Fruit fly (Drosophila melanogaster) whole organism, embryonic: ENCODE results near the gene gish.
A peak's percentile ranks its signal among the peaks of the same experiment; 100 is the strongest.

ENCODE experiments used
- Blimp-1 ChIP-seq: fragments of 200-800 bp; sonication (Bioruptor generic); optimal IDR thresholded peaks from 3 replicates; lab custom pipeline; 2018; ENCODE audit warnings: missing biosample characterization, missing genetic modification characterization, mild to moderate bottlenecking, moderate library complexity, missing genetic modification reagents
- CG10147 ChIP-seq: fragments of 200-800 bp; sonication (Bioruptor generic); optimal IDR thresholded peaks from 2 replicates; lab custom pipeline; 2019; ENCODE audit warnings: missing biosample characterization, mild to moderate bottlenecking, missing genetic modification characterization, moderate library complexity
- CG12219 ChIP-seq: fragments of 200-800 bp; sonication (Bioruptor generic); optimal IDR thresholded peaks from 3 replicates; lab custom pipeline; 2018; ENCODE audit warnings: missing biosample characterization, mild to moderate bottlenecking, missing genetic modification characterization
- CG1233 ChIP-seq: fragments of 200-800 bp; sonication (Bioruptor generic); optimal IDR thresholded peaks from 4 replicates; lab custom pipeline; 2018; ENCODE audit warnings: missing biosample characterization, mild to moderate bottlenecking, missing genetic modification characterization
- CG13296 ChIP-seq: fragments of 200-800 bp; sonication (Bioruptor generic); optimal IDR thresholded peaks from 3 replicates; lab custom pipeline; 2018; ENCODE audit warnings: missing biosample characterization, mild to moderate bottlenecking, missing genetic modification characterization
- CG16815 ChIP-seq: fragments of 200-800 bp; sonication (Bioruptor generic); optimal IDR thresholded peaks from 3 replicates; lab custom pipeline; 2017; ENCODE audit warnings: missing biosample characterization, mild to moderate bottlenecking, missing genetic modification characterization
- CG18011 ChIP-seq: fragments of 200-800 bp; sonication (Bioruptor generic); optimal IDR thresholded peaks from 2 replicates; lab custom pipeline; 2017; ENCODE audit warnings: missing biosample characterization, missing genetic modification characterization, mild to moderate bottlenecking, moderate library complexity, missing genotype
- CG2120 ChIP-seq: fragments of 200-800 bp; sonication (Bioruptor generic); optimal IDR thresholded peaks from 3 replicates; lab custom pipeline; 2016; ENCODE audit warnings: missing biosample characterization, missing genetic modification characterization
- CG2678 ChIP-seq: fragments of 200-800 bp; sonication (Bioruptor generic); optimal IDR thresholded peaks from 3 replicates; lab custom pipeline; 2019; ENCODE audit warnings: missing biosample characterization, mild to moderate bottlenecking, missing genetic modification characterization, moderate library complexity
- CG3065 ChIP-seq: fragments of 200-800 bp; sonication (Bioruptor generic); optimal IDR thresholded peaks from 2 replicates; lab custom pipeline; 2016; ENCODE audit warnings: missing biosample characterization, missing genetic modification characterization
- CG3281 ChIP-seq: fragments of 200-800 bp; sonication (Bioruptor generic); optimal IDR thresholded peaks from 3 replicates; lab custom pipeline; 2017; ENCODE audit warnings: missing biosample characterization, mild to moderate bottlenecking, missing genetic modification characterization
- CG33557 ChIP-seq: fragments of 200-800 bp; sonication (Bioruptor generic); optimal IDR thresholded peaks from 2 replicates; lab custom pipeline; 2019; ENCODE audit warnings: missing biosample characterization, mild to moderate bottlenecking, missing genetic modification characterization, moderate library complexity
- CG34376 ChIP-seq: fragments of 200-800 bp; sonication (Bioruptor generic); optimal IDR thresholded peaks from 2 replicates; lab custom pipeline; 2018; ENCODE audit warnings: missing biosample characterization, mild to moderate bottlenecking, missing genetic modification characterization
- CG3847 ChIP-seq: fragments of 200-800 bp; sonication (Bioruptor generic); IDR thresholded peaks from 2 replicates; pipeline ENCODE4 v1.3.6; 2022; ENCODE audit warnings: missing biosample characterization, missing genetic modification characterization
- CG4282 ChIP-seq: fragments of 200-800 bp; sonication (Bioruptor generic); optimal IDR thresholded peaks from 2 replicates; lab custom pipeline; 2016; ENCODE audit warnings: missing biosample characterization, missing genetic modification characterization
- CG7987 ChIP-seq: fragments of 200-800 bp; sonication (Bioruptor generic); optimal IDR thresholded peaks from 2 replicates; lab custom pipeline; 2018; ENCODE audit warnings: missing biosample characterization, mild to moderate bottlenecking, missing genetic modification characterization, moderate library complexity
- CG8944 ChIP-seq: fragments of 200-800 bp; sonication (Bioruptor generic); optimal IDR thresholded peaks from 3 replicates; lab custom pipeline; 2016; ENCODE audit warnings: missing biosample characterization, missing genetic modification characterization
- CG9727 ChIP-seq: fragments of 200-800 bp; sonication (Bioruptor generic); optimal IDR thresholded peaks from 3 replicates; lab custom pipeline; 2017; ENCODE audit warnings: missing biosample characterization, mild to moderate bottlenecking, missing genetic modification characterization
- CTCF ChIP-seq: fragments of 200-800 bp; sonication (Bioruptor generic); optimal IDR thresholded peaks from 2 replicates; lab custom pipeline; 2017; ENCODE audit warnings: missing biosample characterization, mild to moderate bottlenecking, missing genetic modification characterization, moderate library complexity
- Dip2 ChIP-seq: fragments of 200-800 bp; sonication (Bioruptor generic); IDR thresholded peaks from 2 replicates; pipeline ENCODE4 v1.3.6; 2022; ENCODE audit warnings: missing biosample characterization, missing genetic modification characterization
- Dll ChIP-seq: fragments of 200-800 bp; sonication (Bioruptor generic); IDR thresholded peaks from 4 replicates; pipeline ENCODE4 v1.3.6; 2022; ENCODE audit warnings: missing biosample characterization, missing genetic modification characterization; ENCODE audit not compliant: partially characterized antibody
- ERR ChIP-seq: fragments of 200-800 bp; sonication (Bioruptor generic); optimal IDR thresholded peaks from 2 replicates; lab custom pipeline; 2016; ENCODE audit warnings: missing biosample characterization, missing genetic modification characterization
- HmgZ ChIP-seq: fragments of 200-800 bp; sonication (Bioruptor generic); optimal IDR thresholded peaks from 2 replicates; lab custom pipeline; 2018; ENCODE audit warnings: missing biosample characterization, mild to moderate bottlenecking, missing genetic modification characterization
- Hmr ChIP-seq: fragments of 200-800 bp; sonication (Bioruptor generic); optimal IDR thresholded peaks from 3 replicates; lab custom pipeline; 2017; ENCODE audit warnings: mild to moderate bottlenecking, missing biosample characterization, missing genetic modification reagents, missing genetic modification characterization
- Hr78 ChIP-seq, 2 experiments: fragments of 200-800 bp in 1 of 2; fragments of >200 bp in 1 of 2; sonication (Bioruptor generic) in 1 of 2; optimal IDR thresholded peaks; 2 replicates each; lab custom pipeline; 2017 to 2019; ENCODE audit warnings: missing biosample characterization in 2 of 2, missing genetic modification characterization in 2 of 2, mild to moderate bottlenecking in 1 of 2, moderate library complexity in 1 of 2
- Oaz ChIP-seq: fragments of 200-800 bp; sonication (Bioruptor generic); IDR thresholded peaks from 2 replicates; pipeline ENCODE4 v1.3.6; 2022; ENCODE audit warnings: missing biosample characterization, missing genetic modification characterization
- Pdp1 ChIP-seq, 2 experiments: fragments of 200-800 bp; sonication (Bioruptor generic); optimal IDR thresholded peaks; 3 replicates each; lab custom pipeline; 2016; ENCODE audit warnings: missing biosample characterization in 2 of 2, missing genetic modification characterization in 2 of 2, mild to moderate bottlenecking in 1 of 2, moderate library complexity in 1 of 2
- Ssrp ChIP-seq: fragments of 200-800 bp; sonication (Bioruptor generic); optimal IDR thresholded peaks from 2 replicates; lab custom pipeline; 2018; ENCODE audit warnings: missing biosample characterization, mild to moderate bottlenecking, missing genetic modification characterization, moderate library complexity
- az2 ChIP-seq: fragments of 200-800 bp; sonication (Bioruptor generic); optimal IDR thresholded peaks from 3 replicates; lab custom pipeline; 2016; ENCODE audit warnings: missing biosample characterization, missing genetic modification characterization
- btn ChIP-seq: fragments of 200-800 bp; sonication (Bioruptor generic); optimal IDR thresholded peaks from 2 replicates; lab custom pipeline; 2016; ENCODE audit warnings: missing biosample characterization, missing genetic modification characterization
- caup ChIP-seq: fragments of 200-800 bp; sonication (Bioruptor generic); optimal IDR thresholded peaks from 3 replicates; lab custom pipeline; 2017; ENCODE audit warnings: missing biosample characterization, mild to moderate bottlenecking, missing genetic modification characterization, moderate library complexity; ENCODE audit not compliant: severe bottlenecking
- dpn ChIP-seq, 2 experiments: fragments of 200-800 bp; sonication (Bioruptor generic); optimal IDR thresholded peaks; 3 replicates each; lab custom pipeline; 2016; ENCODE audit warnings: missing biosample characterization in 2 of 2, missing genetic modification characterization in 2 of 2
- gt ChIP-seq: fragments of 200-800 bp; sonication (Bioruptor generic); IDR thresholded peaks from 2 replicates; pipeline ENCODE4 v1.3.6; 2022; ENCODE audit warnings: missing biosample characterization, missing genetic modification characterization
- knrl ChIP-seq: fragments of 200-800 bp; sonication (Bioruptor generic); IDR thresholded peaks from 3 replicates; pipeline ENCODE4 v1.3.6; 2022; ENCODE audit warnings: missing biosample characterization, missing genetic modification characterization; ENCODE audit not compliant: partially characterized antibody
- lmd ChIP-seq: fragments of 200-800 bp; sonication (Bioruptor generic); IDR thresholded peaks from 2 replicates; pipeline ENCODE4 v1.3.6; 2022; ENCODE audit warnings: missing biosample characterization, missing genetic modification characterization
- mirr ChIP-seq: fragments of 200-800 bp; sonication (Bioruptor generic); optimal IDR thresholded peaks from 3 replicates; lab custom pipeline; 2018; ENCODE audit warnings: missing biosample characterization, mild to moderate bottlenecking, missing genetic modification characterization
- nau ChIP-seq: fragments of 200-800 bp; sonication (Bioruptor generic); optimal IDR thresholded peaks from 3 replicates; lab custom pipeline; 2017; ENCODE audit warnings: missing biosample characterization, mild to moderate bottlenecking, missing genetic modification characterization, missing genetic modification reagents
- onecut ChIP-seq: fragments of 200-800 bp; sonication (Bioruptor generic); IDR thresholded peaks from 2 replicates; pipeline ENCODE4 v1.3.6; 2022; ENCODE audit warnings: missing biosample characterization, missing genetic modification characterization
- pfk ChIP-seq: fragments of 200-800 bp; sonication (Bioruptor generic); optimal IDR thresholded peaks from 2 replicates; lab custom pipeline; 2018; ENCODE audit warnings: missing biosample characterization, mild to moderate bottlenecking, missing genetic modification characterization, moderate library complexity
- pros ChIP-seq: fragments of 200-800 bp; sonication (Bioruptor generic); optimal IDR thresholded peaks from 3 replicates; lab custom pipeline; 2019; ENCODE audit warnings: missing biosample characterization, mild to moderate bottlenecking, missing genetic modification characterization, moderate library complexity
- sens-2 ChIP-seq: fragments of 200-800 bp; sonication (Bioruptor generic); IDR thresholded peaks from 2 replicates; pipeline ENCODE4 v1.3.6; 2022; ENCODE audit warnings: missing biosample characterization, missing genetic modification characterization
- sqz ChIP-seq: fragments of 200-800 bp; sonication (Bioruptor generic); optimal IDR thresholded peaks from 3 replicates; lab custom pipeline; 2018; ENCODE audit warnings: missing biosample characterization, mild to moderate bottlenecking, missing genetic modification characterization
- sr ChIP-seq: fragments of 200-800 bp; sonication (Bioruptor generic); IDR thresholded peaks from 3 replicates; pipeline ENCODE4 v1.3.6; 2022; ENCODE audit warnings: missing biosample characterization, missing genetic modification characterization
- vnd ChIP-seq: fragments of 200-800 bp; sonication (Bioruptor generic); IDR thresholded peaks from 3 replicates; pipeline ENCODE4 v1.3.6; 2022; ENCODE audit warnings: missing biosample characterization, missing genetic modification characterization; ENCODE audit not compliant: partially characterized antibody
- wdn ChIP-seq: fragments of 200-800 bp; sonication (Bioruptor generic); IDR thresholded peaks from 2 replicates; pipeline ENCODE4 v1.3.6; 2022; ENCODE audit warnings: missing biosample characterization, missing genetic modification characterization

gish gene

dm6 chr3R:16230080-16230670 is 42.1 kb upstream of the gish start (continued):
- TF ChIP-seq Hr78 (GFP tag; optimal IDR thresholded peaks at IDR 0.05; lab: Kevin White, UChicago) (peak in 1 of 2 experiments; percentile 29), HmgZ (tag; lab: Kevin White, UChicago) (peak; percentile 36), dpn (GFP tag; optimal IDR thresholded peaks at IDR 0.05; lab: Kevin White, UChicago) (no peak), Hmr (GFP tag; lab: Kevin White, UChicago) (peak; percentile 50), nau (GFP tag; lab: Kevin White, UChicago) (peak; percentile 31), caup (GFP tag; lab: Kevin White, UChicago) (peak; percentile 22), sens-2 (GFP tag; lab: Robert Waterston, UW) (no peak), CG10147 (GFP tag; lab: Kevin White, UChicago) (peak; percentile 3), mirr (peak; percentile 57), CG2120 (GFP tag; lab: Kevin White, UChicago) (peak; percentile 4), CG7987 (GFP tag; lab: Kevin White, UChicago) (peak; percentile 57), CG3281 (GFP tag; lab: Kevin White, UChicago) (peak; percentile 0), Blimp-1 (GFP tag; lab: Kevin White, UChicago) (peak; percentile 85), CG13296 (GFP tag; lab: Kevin White, UChicago) (peak; percentile 37), CG1233 (GFP tag; lab: Kevin White, UChicago) (peak; percentile 6), sqz (GFP tag; lab: Kevin White, UChicago) (peak; percentile 46), CG34376 (GFP tag; lab: Kevin White, UChicago) (peak; percentile 79)

- TF ChIP-seq CG12219 (peak; percentile 56), wdn (GFP tag; lab: Robert Waterston, UW) (no peak), CG8944 (GFP tag; lab: Kevin White, UChicago) (peak; percentile 32), gt (GFP tag; lab: Robert Waterston, UW) (no peak), CG2678 (tag; lab: Kevin White, UChicago) (peak; percentile 86), Dip2 (GFP tag; lab: Robert Waterston, UW) (no peak), sr (GFP tag; lab: Robert Waterston, UW) (no peak), CG3847 (no peak), btn (GFP tag; lab: Kevin White, UChicago) (peak; percentile 61), CG9727 (GFP tag; lab: Kevin White, UChicago) (peak; percentile 80), CG13296 (GFP tag; lab: Kevin White, UChicago) (peak; percentile 69), lmd (GFP tag; lab: Robert Waterston, UW) (no peak), Ssrp (tag; lab: Kevin White, UChicago) (peak; percentile 76), pros (GFP tag; lab: Kevin White, UChicago) (peak; percentile 71), CG4282 (GFP tag; lab: Kevin White, UChicago) (no peak), CTCF (GFP tag; lab: Kevin White, UChicago) (peak; percentile 40), knrl (GFP tag; lab: Robert Waterston, UW) (no peak), Dll (GFP tag; lab: Robert Waterston, UW) (no peak), onecut (GFP tag; lab: Robert Waterston, UW) (0 out of 2 replicates have a peak, but pooled peaks have one; percentile 17), pfk (GFP tag; lab: Kevin White, UChicago) (no peak), Oaz (no peak), CG1233 (GFP tag; lab: Kevin White, UChicago) (peak; percentile 69), CG16815 (GFP tag; lab: Kevin White, UChicago) (peak; percentile 75), CG18011 (GFP tag; lab: Kevin White, UChicago) (peak; percentile 55), CG3065 (no peak), CG33557 (GFP tag; lab: Kevin White, UChicago) (peak; percentile 48), vnd (GFP tag; lab: Robert Waterston, UW) (no peak), ERR (GFP tag; lab: Kevin White, UChicago) (peak; percentile 61), az2 (GFP tag; lab: Kevin White, UChicago) (peak; percentile 60), Pdp1 (GFP tag; optimal IDR thresholded peaks at IDR 0.05; lab: Kevin White, UChicago) (peak; percentile 60 to 81)
Observed at dm6 chr3R:16231385-16232307, 40.6 kb upstream of the gish start.
